Fruit fly (Drosophila melanogaster): ENCODE results near the gene SdhAL.

DNA sequence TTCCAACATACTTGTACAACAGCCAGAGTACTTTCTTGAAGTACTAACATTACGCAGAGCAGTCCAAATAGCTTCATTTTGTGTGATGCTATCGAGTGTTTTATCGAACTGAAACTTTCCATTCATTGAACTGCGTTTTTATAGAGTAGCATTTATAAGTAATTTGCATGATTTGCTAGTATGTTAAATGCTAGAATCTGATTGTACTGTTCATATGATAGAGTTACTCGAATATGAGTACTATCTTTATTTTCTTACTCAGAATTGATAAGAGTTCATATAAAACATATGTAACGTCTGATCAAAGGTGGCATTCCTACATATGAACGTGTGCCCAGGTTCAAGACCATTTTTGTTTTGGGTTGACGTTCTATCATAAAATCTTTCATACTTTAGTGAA, 28.7 kb upstream of the SdhAL start, which contains the start of gene obst-G:
- TF ChIP-seq pan (optimal IDR thresholded peaks at IDR 0.05) (no peak), psq (optimal IDR thresholded peaks at IDR 0.05) (no peak), EcR (GFP tag; optimal IDR thresholded peaks at IDR 0.05) (no peak), CG8478 (optimal IDR thresholded peaks at IDR 0.05) (no peak), Dll (optimal IDR thresholded peaks at IDR 0.05) (no peak), usp (GFP tag; optimal IDR thresholded peaks at IDR 0.05) (no peak)
